Fruit fly (Drosophila melanogaster) whole organism, embryonic: Measurements from ENCODE around the gene Schip1.

Source experiments
- B-H2 ChIP-seq: fragments of 200-800 bp; sonication (Bioruptor generic); optimal IDR thresholded peaks from 2 replicates; lab custom pipeline; 2018; ENCODE audit warnings: missing biosample characterization, mild to moderate bottlenecking, missing genetic modification characterization
- BEAF-32 ChIP-seq: fragments of 200-800 bp; sonication (Bioruptor generic); optimal IDR thresholded peaks from 3 replicates; lab custom pipeline; 2017; ENCODE audit warnings: missing biosample characterization, missing genetic modification characterization, mild to moderate bottlenecking, moderate library complexity, missing genetic modification reagents
- BtbVII ChIP-seq: fragments of 200-800 bp; sonication (Bioruptor generic); optimal IDR thresholded peaks from 3 replicates; lab custom pipeline; 2017; ENCODE audit warnings: missing biosample characterization, mild to moderate bottlenecking, missing genetic modification characterization
- Bteb2 ChIP-seq: fragments of 200-800 bp; sonication (Bioruptor generic); optimal IDR thresholded peaks from 2 replicates; lab custom pipeline; 2016; ENCODE audit warnings: missing biosample characterization, missing genetic modification characterization
- CG10979 ChIP-seq: fragments of 200-800 bp; sonication (Bioruptor generic); optimal IDR thresholded peaks from 2 replicates; lab custom pipeline; 2018; ENCODE audit warnings: missing biosample characterization, mild to moderate bottlenecking, missing genetic modification characterization, moderate library complexity
- CG14710 ChIP-seq: fragments of 200-800 bp; sonication (Bioruptor generic); optimal IDR thresholded peaks from 3 replicates; lab custom pipeline; 2019; ENCODE audit warnings: missing biosample characterization, mild to moderate bottlenecking, missing genetic modification characterization, moderate library complexity
- CG1603 ChIP-seq: fragments of 200-800 bp; sonication (Bioruptor generic); optimal IDR thresholded peaks from 2 replicates; lab custom pipeline; 2019; ENCODE audit warnings: missing biosample characterization, mild to moderate bottlenecking, missing genetic modification characterization, moderate library complexity
- CG2116 ChIP-seq: fragments of 200-800 bp; sonication (Bioruptor generic); optimal IDR thresholded peaks from 3 replicates; lab custom pipeline; 2018; ENCODE audit warnings: missing biosample characterization, mild to moderate bottlenecking, missing genetic modification characterization
- CG30020 ChIP-seq: fragments of 200-800 bp; optimal IDR thresholded peaks from 2 replicates; lab custom pipeline; 2019; ENCODE audit warnings: missing biosample characterization, mild to moderate bottlenecking, missing genetic modification characterization, moderate library complexity
- CG7372 ChIP-seq: fragments of 200-800 bp; sonication (Bioruptor generic); IDR thresholded peaks from 2 replicates; pipeline ENCODE4 v1.3.6; 2022; ENCODE audit warnings: missing biosample characterization, missing genetic modification characterization
- CG7556 ChIP-seq: fragments of 200-800 bp; sonication (Bioruptor generic); optimal IDR thresholded peaks from 2 replicates; lab custom pipeline; 2017; ENCODE audit warnings: missing biosample characterization, mild to moderate bottlenecking, missing genetic modification characterization
- CG7839 ChIP-seq: fragments of 200-800 bp; sonication (Bioruptor generic); optimal IDR thresholded peaks from 3 replicates; lab custom pipeline; 2018; ENCODE audit warnings: missing biosample characterization, mild to moderate bottlenecking, missing genetic modification characterization, moderate library complexity
- CG8290 ChIP-seq, 3 experiments: fragments of 200-800 bp; sonication (Bioruptor generic); optimal IDR thresholded peaks; 2 replicates each; lab custom pipeline; 2016 to 2019; ENCODE audit warnings: missing biosample characterization in 3 of 3, missing genetic modification characterization in 3 of 3, mild to moderate bottlenecking in 2 of 3, moderate library complexity in 1 of 3
- CG9797 ChIP-seq: fragments of 200-800 bp; sonication (Bioruptor generic); optimal IDR thresholded peaks from 3 replicates; lab custom pipeline; 2018; ENCODE audit warnings: missing biosample characterization, mild to moderate bottlenecking, missing genetic modification characterization
- CG9876 ChIP-seq: fragments of 200-800 bp; sonication (Bioruptor generic); optimal IDR thresholded peaks from 2 replicates; lab custom pipeline; 2016; ENCODE audit warnings: missing biosample characterization, missing genetic modification characterization
- D19B ChIP-seq: fragments of 200-800 bp; sonication (Bioruptor generic); optimal IDR thresholded peaks from 2 replicates; lab custom pipeline; 2017; ENCODE audit warnings: missing biosample characterization, mild to moderate bottlenecking, missing genetic modification characterization
- Dp ChIP-seq: fragments of 200-800 bp; sonication (Bioruptor generic); optimal IDR thresholded peaks from 2 replicates; lab custom pipeline; 2018; ENCODE audit warnings: missing biosample characterization, mild to moderate bottlenecking, missing genetic modification characterization, moderate library complexity
- E2f2 ChIP-seq: fragments of 200-800 bp; sonication (Bioruptor generic); IDR thresholded peaks from 2 replicates; pipeline ENCODE4 v1.3.6; 2022; ENCODE audit warnings: missing biosample characterization, missing genetic modification characterization
- HmgZ ChIP-seq: fragments of 200-800 bp; sonication (Bioruptor generic); optimal IDR thresholded peaks from 2 replicates; lab custom pipeline; 2018; ENCODE audit warnings: missing biosample characterization, mild to moderate bottlenecking, missing genetic modification characterization
- MBD-R2 ChIP-seq: fragments of 200-800 bp; sonication (Bioruptor generic); IDR thresholded peaks from 2 replicates; pipeline ENCODE4 v1.3.6; 2022; ENCODE audit warnings: missing biosample characterization, missing genetic modification characterization
- Mad ChIP-seq: fragments of 200-800 bp; sonication (Bioruptor generic); optimal IDR thresholded peaks from 2 replicates; lab custom pipeline; 2016; ENCODE audit warnings: missing biosample characterization, missing genetic modification characterization
- Neu2 ChIP-seq: fragments of 200-800 bp; sonication (Bioruptor generic); optimal IDR thresholded peaks from 3 replicates; lab custom pipeline; 2016; ENCODE audit warnings: missing biosample characterization, missing genetic modification characterization, borderline replicate concordance
- Oli ChIP-seq: fragments of 200-800 bp; sonication (Bioruptor generic); optimal IDR thresholded peaks from 2 replicates; lab custom pipeline; 2018; ENCODE audit warnings: missing biosample characterization, mild to moderate bottlenecking, missing genetic modification characterization, moderate library complexity
- Opbp ChIP-seq: fragments of 200-800 bp; sonication (Bioruptor generic); IDR thresholded peaks from 3 replicates; pipeline ENCODE4 v1.3.6; 2022; ENCODE audit warnings: missing biosample characterization, missing genetic modification characterization; ENCODE audit not compliant: partially characterized antibody
- Pdp1 ChIP-seq, 2 experiments: fragments of 200-800 bp; sonication (Bioruptor generic); optimal IDR thresholded peaks; 3 replicates each; lab custom pipeline; 2016; ENCODE audit warnings: missing biosample characterization in 2 of 2, missing genetic modification characterization in 2 of 2, mild to moderate bottlenecking in 1 of 2, moderate library complexity in 1 of 2
- Sry-β ChIP-seq: fragments of 200-800 bp; sonication (Bioruptor generic); optimal IDR thresholded peaks from 2 replicates; lab custom pipeline; 2018; ENCODE audit warnings: missing biosample characterization, mild to moderate bottlenecking, missing genetic modification characterization, moderate library complexity
- ato ChIP-seq: fragments of 200-800 bp; sonication (Bioruptor generic); IDR thresholded peaks from 2 replicates; pipeline ENCODE4 v1.3.6; 2022; ENCODE audit warnings: missing biosample characterization, missing genetic modification characterization; ENCODE audit not compliant: partially characterized antibody
- chn ChIP-seq: fragments of 200-800 bp; sonication (Bioruptor generic); optimal IDR thresholded peaks from 2 replicates; lab custom pipeline; 2016; ENCODE audit warnings: missing biosample characterization, missing genetic modification characterization
- gfzf ChIP-seq: fragments of 200-800 bp; sonication (Bioruptor generic); optimal IDR thresholded peaks from 2 replicates; lab custom pipeline; 2016; ENCODE audit warnings: missing biosample characterization, mild to moderate bottlenecking, missing genetic modification characterization, moderate library complexity
- grau ChIP-seq: fragments of 200-800 bp; optimal IDR thresholded peaks from 3 replicates; lab custom pipeline; 2019; ENCODE audit warnings: missing biosample characterization, mild to moderate bottlenecking, missing genetic modification characterization, moderate library complexity
- jumu ChIP-seq: fragments of 200-800 bp; sonication (Bioruptor generic); optimal IDR thresholded peaks from 3 replicates; lab custom pipeline; 2016; ENCODE audit warnings: missing biosample characterization, missing genetic modification characterization
- lilli ChIP-seq: fragments of 200-800 bp; sonication (Bioruptor generic); optimal IDR thresholded peaks from 3 replicates; lab custom pipeline; 2016; ENCODE audit warnings: missing biosample characterization, missing genetic modification characterization
- mam ChIP-seq: fragments of 200-800 bp; sonication (Bioruptor generic); optimal IDR thresholded peaks from 3 replicates; lab custom pipeline; 2016; ENCODE audit warnings: missing biosample characterization, missing genetic modification characterization
- nerfin-1 ChIP-seq: fragments of 200-800 bp; sonication (Bioruptor generic); optimal IDR thresholded peaks from 3 replicates; lab custom pipeline; 2019; ENCODE audit warnings: missing biosample characterization, mild to moderate bottlenecking, missing genetic modification characterization, moderate library complexity
- nerfin-2 ChIP-seq: fragments of 200-800 bp; sonication (Bioruptor generic); IDR thresholded peaks from 2 replicates; pipeline ENCODE4 v1.3.6; 2022; ENCODE audit warnings: missing biosample characterization, missing genetic modification characterization; ENCODE audit not compliant: partially characterized antibody
- pfk ChIP-seq: fragments of 200-800 bp; sonication (Bioruptor generic); optimal IDR thresholded peaks from 2 replicates; lab custom pipeline; 2018; ENCODE audit warnings: missing biosample characterization, mild to moderate bottlenecking, missing genetic modification characterization, moderate library complexity
- pzg ChIP-seq: fragments of 200-800 bp; sonication (Bioruptor generic); optimal IDR thresholded peaks from 3 replicates; lab custom pipeline; 2018; ENCODE audit warnings: missing biosample characterization, mild to moderate bottlenecking, missing genetic modification characterization, moderate library complexity
- row ChIP-seq: fragments of 200-800 bp; sonication (Bioruptor generic); IDR thresholded peaks from 3 replicates; pipeline ENCODE4 v1.3.6; 2022; ENCODE audit warnings: missing biosample characterization, missing genetic modification characterization
- sens ChIP-seq: fragments of 200-800 bp; sonication (Bioruptor generic); peaks from one replicate; lab custom pipeline; 2016; ENCODE audit warnings: missing biosample characterization, missing genetic modification characterization
- slbo ChIP-seq: fragments of 200-800 bp; sonication (Bioruptor generic); IDR thresholded peaks from 2 replicates; pipeline ENCODE4 v1.3.6; 2022; ENCODE audit warnings: missing biosample characterization, missing genetic modification characterization
- stwl ChIP-seq: fragments of 200-800 bp; sonication (Bioruptor generic); optimal IDR thresholded peaks from 3 replicates; lab custom pipeline; 2018; ENCODE audit warnings: missing biosample characterization, mild to moderate bottlenecking, missing genetic modification characterization, moderate library complexity
- sug ChIP-seq: fragments of 200-800 bp; optimal IDR thresholded peaks from 2 replicates; lab custom pipeline; 2019; ENCODE audit warnings: missing biosample characterization, mild to moderate bottlenecking, missing genetic modification characterization, moderate library complexity
- toy ChIP-seq: fragments of 200-800 bp; sonication (Bioruptor generic); IDR thresholded peaks from 2 replicates; pipeline ENCODE4 v1.3.6; 2022; ENCODE audit warnings: missing biosample characterization, missing genetic modification characterization
- trem ChIP-seq: fragments of 200-800 bp; optimal IDR thresholded peaks from 3 replicates; lab custom pipeline; 2019; ENCODE audit warnings: missing biosample characterization, mild to moderate bottlenecking, missing genetic modification characterization, moderate library complexity

The Schip1 gene

DNA sequence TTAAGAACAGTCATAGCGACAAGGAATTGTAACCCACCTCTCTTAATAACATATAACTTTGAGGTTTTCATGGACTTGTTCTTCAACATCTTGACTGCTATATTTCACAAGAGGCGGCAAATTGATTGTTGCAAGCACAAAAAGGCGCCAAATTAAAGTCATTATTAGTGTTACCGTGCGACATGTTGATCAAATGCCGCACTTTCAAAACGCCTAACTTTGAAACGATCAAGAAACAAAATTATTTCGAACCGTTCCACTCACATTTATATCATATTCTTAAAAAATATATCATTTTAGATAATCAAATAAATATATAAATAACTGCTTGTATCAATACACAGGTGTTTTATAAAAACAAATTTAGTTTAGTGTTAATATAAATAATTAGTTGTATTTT lies 3.1 kb downstream of the Schip1 start, which contains the start of gene RnrL:
RnrL (minus strand) TSS at position 154 of the 400 bp plus-strand sequence.
- TF ChIP-seq pzg (peak; percentile 40), chn (GFP tag; lab: Kevin White, UChicago) (no peak), CG30020 (tag; lab: Kevin White, UChicago) (peak; percentile 89), pfk (GFP tag; lab: Kevin White, UChicago) (peak; percentile 85), row (GFP tag; lab: Robert Waterston, UW) (peak; percentile 39; the same call in 2 of the 3 replicates), CG10979 (tag; lab: Kevin White, UChicago) (no peak), jumu (no peak), Oli (tag; lab: Kevin White, UChicago) (no peak), CG7556 (GFP tag; lab: Kevin White, UChicago) (no peak), CG7372 (no peak), CG2116 (GFP tag; lab: Kevin White, UChicago) (peak; percentile 5), Dp (peak; percentile 75), BtbVII (no peak), sens (GFP tag; lab: Kevin White, UChicago) (peak; percentile 10), CG14710 (tag; lab: Kevin White, UChicago) (peak; percentile 7), E2f2 (GFP tag; lab: Robert Waterston, UW) (peak; percentile 80), CG9797 (peak; percentile 59), stwl (peak; percentile 48), lilli (GFP tag; lab: Kevin White, UChicago) (no peak), nerfin-1 (tag; lab: Kevin White, UChicago) (no peak), CG1603 (tag; lab: Kevin White, UChicago) (peak; percentile 95), MBD-R2 (GFP tag; lab: Robert Waterston, UW) (peak; percentile 37), mam (GFP tag; lab: Kevin White, UChicago) (no peak), ato (GFP tag; lab: Robert Waterston, UW) (no peak), gfzf (GFP tag; lab: Kevin White, UChicago) (peak; percentile 64), CG8290 (GFP tag; optimal IDR thresholded peaks at IDR 0.05; lab: Kevin White, UChicago) (peak; percentile 46), CG8290 (tag; optimal IDR thresholded peaks at IDR 0.05; lab: Kevin White, UChicago) (no peak), grau (tag; lab: Kevin White, UChicago) (no peak), Sry-β (no peak), Bteb2 (GFP tag; lab: Kevin White, UChicago) (no peak), Mad (GFP tag; lab: Kevin White, UChicago) (no peak), Opbp (GFP tag; lab: Robert Waterston, UW) (no peak), trem (peak; percentile 6), BEAF-32 (GFP tag; lab: Kevin White, UChicago) (peak; percentile 7), Neu2 (no peak), CG7839 (tag; lab: Kevin White, UChicago) (no peak), slbo (GFP tag; lab: Robert Waterston, UW) (no peak)

DNA sequence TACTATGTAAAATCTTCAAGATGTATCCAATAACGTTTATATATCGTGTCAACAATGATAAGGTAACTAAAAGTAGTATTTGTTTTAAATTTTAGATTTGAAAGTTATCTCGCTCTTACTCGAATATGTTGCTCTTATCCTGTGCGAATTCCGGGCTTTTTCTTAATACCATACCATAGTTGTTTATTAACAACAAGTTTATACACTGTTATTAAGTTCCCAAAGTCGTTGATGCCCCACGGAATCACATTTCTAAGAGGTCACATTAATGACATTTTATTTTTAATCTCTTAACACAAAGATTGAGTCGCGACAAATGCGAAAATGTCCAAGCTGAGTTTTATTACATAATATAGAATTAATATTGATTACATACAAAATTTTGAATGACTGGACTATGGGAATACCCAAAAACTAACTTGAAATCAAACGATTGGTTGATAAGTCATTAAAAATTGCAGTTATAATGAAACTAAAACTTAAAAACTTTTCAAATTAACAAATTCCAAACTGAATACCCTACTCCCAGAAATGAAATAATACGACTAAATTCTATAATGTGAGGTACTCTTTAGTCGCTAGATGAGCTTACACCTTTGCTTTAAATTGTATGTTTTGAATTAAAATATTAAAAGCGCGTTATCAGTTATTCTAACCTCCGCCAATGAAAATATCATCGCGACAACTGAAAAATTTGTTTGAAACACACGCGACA lies 8.0 kb downstream of the Schip1 start, which contains the start of gene CG5381:
CG5381 (minus strand) TSS at position 330 of the 715 bp plus-strand sequence.
- TF ChIP-seq nerfin-2 (GFP tag; lab: Robert Waterston, UW) = no peak
- no peak for TF ChIP-seq B-H2 (GFP tag; lab: Kevin White, UChicago)
- TF ChIP-seq Sry-β = no peak
- TF ChIP-seq toy (GFP tag; lab: Robert Waterston, UW) = no peak
- peak in 1 of 2 experiments; percentile 82 for TF ChIP-seq Pdp1 (GFP tag; optimal IDR thresholded peaks at IDR 0.05; lab: Kevin White, UChicago)
- peak; percentile 15 for TF ChIP-seq sug
- peak; percentile 96 for TF ChIP-seq D19B (GFP tag; lab: Kevin White, UChicago)
- no peak for TF ChIP-seq CG9876
- no peak for TF ChIP-seq HmgZ (tag; lab: Kevin White, UChicago)
- peak; percentile 44; the same call in 2 of the 3 replicates for TF ChIP-seq row (GFP tag; lab: Robert Waterston, UW)
